Worm (Caenorhabditis elegans) whole organism, L4 larva: ENCODE results near the gene F59A6.4.

ENCODE experiments used
- D1046.2 ChIP-seq: fragments of 200-800 bp; sonication (Bioruptor generic); IDR thresholded peaks from 2 replicates; pipeline ENCODE4 v1.3.6; 2022; ENCODE audit warnings: missing genetic modification characterization, missing compliant biosample characterization
- ama-1 ChIP-seq: fragments of 150-350 bp; optimal IDR thresholded peaks from 2 replicates; lab custom pipeline; 2014; ENCODE audit warnings: inconsistent platforms, mixed read lengths
- ceh-62 ChIP-seq: sonication (generic microtip); optimal IDR thresholded peaks from 2 replicates; lab custom pipeline; 2017; ENCODE audit warnings: missing biosample characterization, missing genetic modification characterization
- cey-2 ChIP-seq: sonication (generic microtip); optimal IDR thresholded peaks from 3 replicates; lab custom pipeline; 2017; ENCODE audit warnings: missing genetic modification characterization, mild to moderate bottlenecking, missing compliant biosample characterization, antibody characterized with exemption, borderline replicate concordance; ENCODE audit not compliant: insufficient read depth
- dpl-1 ChIP-seq: fragments of 150-350 bp; optimal IDR thresholded peaks from 2 replicates; lab custom pipeline; 2014; ENCODE audit warnings: missing biosample characterization, missing genetic modification reagents, missing genetic modification characterization
- fos-1 ChIP-seq: fragments of 150-350 bp; optimal IDR thresholded peaks from 2 replicates; lab custom pipeline; 2014; ENCODE audit warnings: missing biosample characterization, missing genetic modification characterization
- lir-3 ChIP-seq: sonication (generic microtip); optimal IDR thresholded peaks from 2 replicates; lab custom pipeline; 2016; ENCODE audit warnings: mild to moderate bottlenecking, missing genetic modification characterization, missing compliant biosample characterization
- nhr-10 ChIP-seq: fragments of 150-350 bp; optimal IDR thresholded peaks from 2 replicates; lab custom pipeline; 2014; ENCODE audit warnings: missing biosample characterization, missing genetic modification characterization
- nhr-111 ChIP-seq: fragments of 200-800 bp; sonication (Bioruptor generic); optimal IDR thresholded peaks from 2 replicates; lab custom pipeline; 2018; ENCODE audit warnings: mild to moderate bottlenecking, missing genetic modification characterization, missing compliant biosample characterization
- nhr-25 ChIP-seq: sonication (generic microtip); optimal IDR thresholded peaks from 2 replicates; lab custom pipeline; 2017; ENCODE audit warnings: missing genetic modification characterization, mild to moderate bottlenecking, missing compliant biosample characterization, antibody characterized with exemption, moderate library complexity, borderline replicate concordance; ENCODE audit not compliant: insufficient read depth
- nhr-76 ChIP-seq: fragments of 150-350 bp; optimal IDR thresholded peaks from 2 replicates; lab custom pipeline; 2014; ENCODE audit warnings: missing biosample characterization, missing genetic modification characterization
- pha-4 ChIP-seq, 2 experiments: fragments of 150-350 bp in 1 of 2; fragments of 200-800 bp in 1 of 2; sonication (Bioruptor generic) in 1 of 2; IDR thresholded peaks in 1 of 2; optimal IDR thresholded peaks in 1 of 2; 2 replicates each; pipeline versions ENCODE4 v1.3.6 to Lab custom; 2014 to 2022; ENCODE audit warnings: missing genetic modification characterization in 2 of 2, missing genetic modification reagents in 2 of 2, missing biosample characterization in 1 of 2, missing compliant biosample characterization in 1 of 2
- unc-39 ChIP-seq: sonication (generic microtip); optimal IDR thresholded peaks from 2 replicates; lab custom pipeline; 2017; ENCODE audit warnings: missing biosample characterization, missing genetic modification characterization
- unc-62 ChIP-seq, 3 experiments: fragments of 150-350 bp in 1 of 3; sonication (generic microtip); optimal IDR thresholded peaks in 2 of 3; peaks in 1 of 3; 1 replicate in 1 of 3; 2 replicates in 2 of 3; lab custom pipeline; 2014 to 2017; ENCODE audit warnings: missing biosample characterization in 3 of 3, missing genetic modification characterization in 3 of 3, missing genetic modification reagents in 3 of 3, missing genotype in 1 of 3

- TF ChIP-seq nhr-25 (tag; lab: Kevin White, UChicago): no peak
- no peak for TF ChIP-seq lir-3 (tag; lab: Kevin White, UChicago)
- peak; percentile 77 for TF ChIP-seq cey-2 (tag; lab: Kevin White, UChicago)
- peak in 1 of 2 experiments; percentile 99 for TF ChIP-seq unc-62 (GFP tag; optimal IDR thresholded peaks at IDR 0.05 in 1 of 2; lab: Kevin White, UChicago)
- no peak for TF ChIP-seq unc-62 (tag; optimal IDR thresholded peaks at IDR 0.05; lab: Kevin White, UChicago)
- TF ChIP-seq pha-4 (GFP tag; IDR thresholded peaks at IDR 0.05; lab: Robert Waterston, UW): no peak
- TF ChIP-seq pha-4 (tag; optimal IDR thresholded peaks at IDR 0.05; lab: Kevin White, UChicago): no peak
- no peak for TF ChIP-seq nhr-10 (tag; lab: Kevin White, UChicago)
- TF ChIP-seq unc-39 (tag; lab: Kevin White, UChicago): no peak
- TF ChIP-seq ceh-62: no peak
- no peak for TF ChIP-seq D1046.2 (GFP tag; lab: Robert Waterston, UW)
- no peak for TF ChIP-seq fos-1 (tag; lab: Kevin White, UChicago)
- TF ChIP-seq nhr-111: no peak
- no peak for TF ChIP-seq ama-1 (lab: Kevin White, UChicago)
- no peak for TF ChIP-seq nhr-76 (tag; lab: Kevin White, UChicago)
- TF ChIP-seq dpl-1 (GFP tag; lab: Kevin White, UChicago): no peak
Measured at ce11 chrII:5049249-5049648, 44.4 kb downstream of the F59A6.4 start.
